Fruit fly (Drosophila melanogaster): Measurements from ENCODE around the gene BORCS5.
A peak's percentile ranks its signal among the peaks of the same experiment; 100 is the strongest.

DNA sequence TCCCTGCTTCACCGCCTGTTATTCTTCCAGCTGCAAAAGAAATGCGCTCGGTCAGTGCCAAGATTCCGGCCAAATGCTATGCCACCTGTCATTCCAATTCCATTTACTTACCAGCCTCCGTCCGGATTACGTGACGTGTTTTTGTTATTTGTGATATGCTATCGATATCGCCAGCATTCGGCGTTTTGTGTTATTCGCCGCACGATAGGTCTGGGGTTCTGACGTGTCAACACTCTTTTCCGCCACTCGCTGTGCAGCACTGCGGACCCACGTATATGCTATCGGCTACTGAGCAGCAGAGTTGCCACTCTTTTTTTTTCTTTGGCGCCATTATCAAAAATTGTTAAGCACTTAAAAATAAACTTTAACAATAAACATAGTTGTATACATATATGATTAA lies 20.3 kb downstream of the BORCS5 start, which contains the start of gene p24-1:
- TF ChIP-seq Gug (GFP tag; IDR thresholded peaks at IDR 0.05), result no peak
- TF ChIP-seq CG11762 (GFP tag; optimal IDR thresholded peaks at IDR 0.05; ENCODE audit: insufficient read depth), result no peak
- peak; percentile 65 for TF ChIP-seq fkh (GFP tag; optimal IDR thresholded peaks at IDR 0.05)
